Worm (Caenorhabditis elegans) whole organism, L3 larva: ENCODE results near the gene vab-1.

Source experiments
- R02D3.7 ChIP-seq: fragments of 150-350 bp; optimal IDR thresholded peaks from 2 replicates; lab custom pipeline; 2014; ENCODE audit warnings: missing biosample characterization, missing genetic modification characterization
- lin-39 ChIP-seq: fragments of 150-350 bp; optimal IDR thresholded peaks from 2 replicates; lab custom pipeline; 2018; ENCODE audit warnings: missing biosample characterization, missing genetic modification reagents, missing genetic modification characterization
- pha-4 ChIP-seq: fragments of 150-350 bp; optimal IDR thresholded peaks from 2 replicates; lab custom pipeline; 2014; ENCODE audit warnings: missing biosample characterization, missing genetic modification reagents, missing genetic modification characterization

- TF ChIP-seq lin-39 (tag; lab: Kevin White, UChicago): no peak
- no peak for TF ChIP-seq pha-4 (tag; lab: Kevin White, UChicago)
- no peak for TF ChIP-seq R02D3.7 (tag; lab: Kevin White, UChicago)
These were observed 29.0 kb downstream of the vab-1 start for ce11 chrII:4600818-4601217.
